Worm (Caenorhabditis elegans) whole organism, mixed stage, embryonic: ENCODE results near the gene smg-9.

ENCODE experiments used
- M03D4.4 ChIP-seq: sonication (generic microtip); optimal IDR thresholded peaks from 2 replicates; lab custom pipeline; 2017; ENCODE audit warnings: mild to moderate bottlenecking, missing genetic modification characterization, missing compliant biosample characterization
- bed-3 ChIP-seq: fragments of 200-800 bp; sonication (Bioruptor generic); optimal IDR thresholded peaks from 3 replicates; lab custom pipeline; 2018; ENCODE audit warnings: mild to moderate bottlenecking, missing genetic modification characterization, moderate library complexity, missing compliant biosample characterization
- blmp-1 ChIP-seq: fragments of 150-350 bp; optimal IDR thresholded peaks from 2 replicates; lab custom pipeline; 2014; ENCODE audit warnings: missing biosample characterization, missing genetic modification characterization
- ceh-39 ChIP-seq: fragments of 150-350 bp; optimal IDR thresholded peaks from 2 replicates; lab custom pipeline; 2014; ENCODE audit warnings: missing biosample characterization, missing genetic modification characterization
- ceh-43 ChIP-seq: fragments of 200-800 bp; sonication (Bioruptor generic); optimal IDR thresholded peaks from 2 replicates; lab custom pipeline; 2018; ENCODE audit warnings: mild to moderate bottlenecking, missing genetic modification characterization, moderate library complexity, missing compliant biosample characterization
- ceh-83 ChIP-seq: fragments of 200-800 bp; sonication (Bioruptor generic); optimal IDR thresholded peaks from 2 replicates; lab custom pipeline; 2018; ENCODE audit warnings: mild to moderate bottlenecking, missing genetic modification characterization, missing compliant biosample characterization
- ces-1 ChIP-seq: fragments of 150-350 bp; optimal IDR thresholded peaks from 2 replicates; lab custom pipeline; 2014; ENCODE audit warnings: missing biosample characterization, missing genetic modification reagents, missing genetic modification characterization
- cnd-1 ChIP-seq: fragments of 200-800 bp; sonication (Bioruptor generic); optimal IDR thresholded peaks from 2 replicates; lab custom pipeline; 2018; ENCODE audit warnings: mild to moderate bottlenecking, missing genetic modification characterization, missing compliant biosample characterization
- drap-1 ChIP-seq: fragments of 200-800 bp; sonication (Bioruptor generic); optimal IDR thresholded peaks from 3 replicates; lab custom pipeline; 2018; ENCODE audit warnings: mild to moderate bottlenecking, missing genetic modification characterization, missing compliant biosample characterization
- elt-1 ChIP-seq: sonication (generic microtip); optimal IDR thresholded peaks from 2 replicates; lab custom pipeline; 2017; ENCODE audit warnings: missing genetic modification characterization, mild to moderate bottlenecking, missing compliant biosample characterization, antibody characterized with exemption, moderate library complexity, borderline replicate concordance; ENCODE audit not compliant: insufficient read depth
- flh-1 ChIP-seq: fragments of 200-800 bp; sonication (Bioruptor generic); optimal IDR thresholded peaks from 2 replicates; lab custom pipeline; 2018; ENCODE audit warnings: mild to moderate bottlenecking, missing genetic modification characterization, moderate library complexity, missing compliant biosample characterization
- ham-2 ChIP-seq: fragments of 200-800 bp; sonication (Bioruptor generic); optimal IDR thresholded peaks from 2 replicates; lab custom pipeline; 2018; ENCODE audit warnings: mild to moderate bottlenecking, missing genetic modification characterization, missing compliant biosample characterization
- hlh-1 ChIP-seq: fragments of 150-350 bp; optimal IDR thresholded peaks from 2 replicates; lab custom pipeline; 2014; ENCODE audit warnings: missing biosample characterization, missing genetic modification reagents, missing genetic modification characterization
- lin-13 ChIP-seq: fragments of 150-350 bp; optimal IDR thresholded peaks from 2 replicates; lab custom pipeline; 2014; ENCODE audit warnings: missing biosample characterization, missing genetic modification characterization
- lsy-2 ChIP-seq: fragments of 150-350 bp; optimal IDR thresholded peaks from 2 replicates; lab custom pipeline; 2014; ENCODE audit warnings: missing biosample characterization, missing genetic modification characterization
- mab-5 ChIP-seq: fragments of 150-350 bp; optimal IDR thresholded peaks from 2 replicates; lab custom pipeline; 2014; ENCODE audit warnings: missing biosample characterization, missing genetic modification characterization
- mep-1 ChIP-seq: fragments of 150-350 bp; optimal IDR thresholded peaks from 2 replicates; lab custom pipeline; 2017; ENCODE audit warnings: missing biosample characterization, missing genetic modification reagents, missing genetic modification characterization, inconsistent platforms
- mls-2 ChIP-seq: sonication (generic microtip); optimal IDR thresholded peaks from 2 replicates; lab custom pipeline; 2016; ENCODE audit warnings: mild to moderate bottlenecking, missing genetic modification characterization, moderate library complexity, missing compliant biosample characterization
- nhr-12 ChIP-seq: fragments of 150-350 bp; optimal IDR thresholded peaks from 2 replicates; lab custom pipeline; 2014; ENCODE audit warnings: missing biosample characterization, missing genetic modification characterization
- nhr-2 ChIP-seq: fragments of 150-350 bp; optimal IDR thresholded peaks from 2 replicates; lab custom pipeline; 2014; ENCODE audit warnings: missing biosample characterization, missing genetic modification characterization
- nhr-237 ChIP-seq: fragments of 150-350 bp; optimal IDR thresholded peaks from 2 replicates; lab custom pipeline; 2014; ENCODE audit warnings: missing biosample characterization, missing genetic modification characterization
- nhr-28 ChIP-seq: fragments of 150-350 bp; optimal IDR thresholded peaks from 2 replicates; lab custom pipeline; 2014; ENCODE audit warnings: missing biosample characterization, missing genetic modification characterization
- nhr-76 ChIP-seq: sonication (generic microtip); optimal IDR thresholded peaks from 2 replicates; lab custom pipeline; 2017; ENCODE audit warnings: missing biosample characterization, missing genetic modification characterization
- pha-4 ChIP-seq: fragments of 150-350 bp; optimal IDR thresholded peaks from 2 replicates; lab custom pipeline; 2018; ENCODE audit warnings: missing biosample characterization, missing genetic modification reagents, missing genetic modification characterization
- sem-2 ChIP-seq: fragments of 200-800 bp; sonication (Bioruptor generic); optimal IDR thresholded peaks from 2 replicates; lab custom pipeline; 2018; ENCODE audit warnings: mild to moderate bottlenecking, missing genetic modification characterization, missing compliant biosample characterization
- snpc-4 ChIP-seq: fragments of 150-350 bp; optimal IDR thresholded peaks from 2 replicates; lab custom pipeline; 2014; ENCODE audit warnings: missing biosample characterization, missing genetic modification characterization
- sptf-1 ChIP-seq: sonication (generic microtip); optimal IDR thresholded peaks from 2 replicates; lab custom pipeline; 2017; ENCODE audit warnings: mild to moderate bottlenecking, missing genetic modification characterization, moderate library complexity, missing compliant biosample characterization
- tbx-8 ChIP-seq: fragments of 200-800 bp; sonication (Bioruptor generic); optimal IDR thresholded peaks from 2 replicates; lab custom pipeline; 2018; ENCODE audit warnings: mild to moderate bottlenecking, missing genetic modification characterization, moderate library complexity, missing compliant biosample characterization
- unc-120 ChIP-seq: sonication (generic microtip); optimal IDR thresholded peaks from 2 replicates; lab custom pipeline; 2017; ENCODE audit warnings: missing genetic modification characterization, missing compliant biosample characterization; ENCODE audit not compliant: poor library complexity, severe bottlenecking
- unc-39 ChIP-seq: fragments of 150-350 bp; optimal IDR thresholded peaks from 2 replicates; lab custom pipeline; 2014; ENCODE audit warnings: missing biosample characterization, missing genetic modification characterization
- unc-62 ChIP-seq: fragments of 150-350 bp; optimal IDR thresholded peaks from 2 replicates; lab custom pipeline; 2014; ENCODE audit warnings: missing biosample characterization, missing genetic modification reagents, missing genetic modification characterization
- zip-8 ChIP-seq: fragments of 150-350 bp; optimal IDR thresholded peaks from 2 replicates; lab custom pipeline; 2014; ENCODE audit warnings: missing biosample characterization, missing genetic modification characterization
- ztf-11 ChIP-seq: fragments of 150-350 bp; optimal IDR thresholded peaks from 2 replicates; lab custom pipeline; 2014; ENCODE audit warnings: missing biosample characterization, missing genetic modification characterization

Gene smg-9

ce11 chrII:14739143-14739542 lies 13.5 kb downstream of the smg-9 start, which contains the start of gene npr-34:
TSS of gene npr-34 (minus strand) at chrII:14739243.
- TF ChIP-seq mab-5 = no peak

ce11 chrII:14733424-14733823 lies 19.2 kb downstream of the smg-9 start, which contains the start of gene glna-1:
TSS of gene glna-1 (minus strand) at chrII:14733524.
- TF ChIP-seq mep-1 (no peak), ceh-43 (GFP tag; lab: Kevin White, UChicago) (no peak), lin-13 (no peak), unc-39 (tag; lab: Kevin White, UChicago) (no peak), pha-4 (tag; lab: Kevin White, UChicago) (no peak), drap-1 (no peak), hlh-1 (no peak), flh-1 (GFP tag; lab: Kevin White, UChicago) (no peak), mls-2 (no peak), elt-1 (tag; lab: Kevin White, UChicago) (no peak), lsy-2 (no peak), cnd-1 (no peak), bed-3 (GFP tag; lab: Kevin White, UChicago) (no peak)

ce11 chrII:14728119-14728518 lies 24.5 kb downstream of the smg-9 start:
- no peak for TF ChIP-seq ztf-11
- TF ChIP-seq nhr-28 (tag; lab: Kevin White, UChicago) = no peak
- TF ChIP-seq, all 35 proteins: peak for 0

- TF ChIP-seq sem-2 (GFP tag; lab: Kevin White, UChicago) (no peak), M03D4.4 (no peak), mep-1 (no peak), unc-120 (tag; lab: Kevin White, UChicago) (no peak), cnd-1 (no peak), blmp-1 (no peak), hlh-1 (no peak), ces-1 (GFP tag; lab: Kevin White, UChicago) (no peak), ceh-83 (GFP tag; lab: Kevin White, UChicago) (no peak), nhr-12 (no peak), nhr-76 (tag; lab: Kevin White, UChicago) (no peak), tbx-8 (GFP tag; lab: Kevin White, UChicago) (no peak), snpc-4 (tag; lab: Kevin White, UChicago) (no peak), ceh-43 (GFP tag; lab: Kevin White, UChicago) (no peak), elt-1 (tag; lab: Kevin White, UChicago) (no peak), lin-13 (no peak), mab-5 (no peak), drap-1 (no peak)
Observed at ce11 chrII:14706479-14706878, 46.2 kb downstream of the smg-9 start.

ce11 chrII:14705956-14706355 lies 46.7 kb downstream of the smg-9 start:
- TF ChIP-seq nhr-237 (tag; lab: Kevin White, UChicago) (no peak), zip-8 (tag; lab: Kevin White, UChicago) (no peak), sem-2 (GFP tag; lab: Kevin White, UChicago) (no peak), ceh-39 (tag; lab: Kevin White, UChicago) (no peak), elt-1 (tag; lab: Kevin White, UChicago) (peak; percentile 63), nhr-2 (tag; lab: Kevin White, UChicago) (peak; percentile 93), ceh-43 (GFP tag; lab: Kevin White, UChicago) (no peak), sptf-1 (no peak), hlh-1 (no peak), mab-5 (no peak), unc-62 (GFP tag; lab: Kevin White, UChicago) (peak; percentile 68), unc-120 (tag; lab: Kevin White, UChicago) (no peak)

- TF ChIP-seq snpc-4 (tag; lab: Kevin White, UChicago) (no peak), unc-120 (tag; lab: Kevin White, UChicago) (no peak), ceh-39 (tag; lab: Kevin White, UChicago) (no peak), mab-5 (no peak), ham-2 (GFP tag; lab: Kevin White, UChicago) (no peak), hlh-1 (no peak)
Observed at ce11 chrII:14705215-14705614, 47.4 kb downstream of the smg-9 start, which contains the start of gene C09F9.2. TSS of gene C09F9.2 (plus strand) at chrII:14705515.
